Worm (Caenorhabditis elegans) whole organism, late embryonic: ENCODE results near the gene Y42G9A.1.

Source experiments
- C08G9.2 ChIP-seq: sonication (generic microtip); optimal IDR thresholded peaks from 2 replicates; lab custom pipeline; 2016; ENCODE audit warnings: mild to moderate bottlenecking, missing genetic modification characterization, moderate library complexity, missing compliant biosample characterization
- F13H6.1 ChIP-seq: sonication (generic microtip); optimal IDR thresholded peaks from 2 replicates; lab custom pipeline; 2016; ENCODE audit warnings: missing genetic modification characterization, missing compliant biosample characterization
- K02D7.2 ChIP-seq: sonication (generic microtip); optimal IDR thresholded peaks from 2 replicates; lab custom pipeline; 2017; ENCODE audit warnings: mild to moderate bottlenecking, missing genetic modification characterization, missing compliant biosample characterization
- Y22D7AL.16 ChIP-seq: sonication (generic microtip); optimal IDR thresholded peaks from 2 replicates; lab custom pipeline; 2016; ENCODE audit warnings: missing genetic modification characterization, missing compliant biosample characterization
- ahr-1 ChIP-seq: sonication (generic microtip); optimal IDR thresholded peaks from 2 replicates; lab custom pipeline; 2016; ENCODE audit warnings: missing genetic modification characterization, missing compliant biosample characterization
- ceh-14 ChIP-seq: sonication (generic microtip); optimal IDR thresholded peaks from 2 replicates; lab custom pipeline; 2016; ENCODE audit warnings: missing genotype, missing genetic modification characterization, missing compliant biosample characterization
- ceh-18 ChIP-seq: sonication (generic microtip); optimal IDR thresholded peaks from 2 replicates; lab custom pipeline; 2016; ENCODE audit warnings: missing genetic modification characterization, missing compliant biosample characterization
- ceh-19 ChIP-seq: fragments of 200-800 bp; sonication (Bioruptor generic); optimal IDR thresholded peaks from 2 replicates; lab custom pipeline; 2018; ENCODE audit warnings: mild to moderate bottlenecking, missing genetic modification characterization, missing compliant biosample characterization
- ceh-2 ChIP-seq: sonication (generic microtip); optimal IDR thresholded peaks from 2 replicates; lab custom pipeline; 2016; ENCODE audit warnings: missing genotype, missing genetic modification characterization, missing compliant biosample characterization
- ceh-24 ChIP-seq: sonication (generic microtip); optimal IDR thresholded peaks from 2 replicates; lab custom pipeline; 2016; ENCODE audit warnings: mild to moderate bottlenecking, missing genetic modification characterization, missing compliant biosample characterization
- ceh-30 ChIP-seq: fragments of 150-350 bp; optimal IDR thresholded peaks from 2 replicates; lab custom pipeline; 2014; ENCODE audit warnings: missing biosample characterization, missing genetic modification characterization
- ceh-45 ChIP-seq: fragments of 200-800 bp; sonication (Bioruptor generic); IDR thresholded peaks from 2 replicates; pipeline ENCODE4 v1.3.6; 2022; ENCODE audit warnings: missing genetic modification reagents, missing genetic modification characterization, missing compliant biosample characterization
- ceh-48 ChIP-seq: sonication (generic microtip); optimal IDR thresholded peaks from 2 replicates; lab custom pipeline; 2016; ENCODE audit warnings: missing genetic modification characterization, inconsistent platforms, missing compliant biosample characterization
- ceh-6 ChIP-seq: fragments of 200-800 bp; sonication (Bioruptor generic); optimal IDR thresholded peaks from 2 replicates; lab custom pipeline; 2018; ENCODE audit warnings: mild to moderate bottlenecking, missing genetic modification characterization, missing compliant biosample characterization
- che-1 ChIP-seq: sonication (generic microtip); optimal IDR thresholded peaks from 2 replicates; lab custom pipeline; 2016; ENCODE audit warnings: mild to moderate bottlenecking, missing genetic modification characterization, missing compliant biosample characterization
- dmd-4 ChIP-seq: sonication (generic microtip); optimal IDR thresholded peaks from 2 replicates; lab custom pipeline; 2016; ENCODE audit warnings: borderline replicate concordance, missing genetic modification characterization, missing compliant biosample characterization
- elt-2 ChIP-seq: sonication (generic microtip); optimal IDR thresholded peaks from 2 replicates; lab custom pipeline; 2016; ENCODE audit warnings: missing genetic modification reagents, missing genetic modification characterization, missing compliant biosample characterization
- ets-4 ChIP-seq: sonication (generic microtip); optimal IDR thresholded peaks from 2 replicates; lab custom pipeline; 2016; ENCODE audit warnings: missing genetic modification characterization, missing compliant biosample characterization
- fax-1 ChIP-seq: sonication (generic microtip); optimal IDR thresholded peaks from 2 replicates; lab custom pipeline; 2016; ENCODE audit warnings: missing genotype, missing genetic modification characterization, missing compliant biosample characterization
- fkh-10 ChIP-seq: fragments of 150-350 bp; optimal IDR thresholded peaks from 2 replicates; lab custom pipeline; 2014; ENCODE audit warnings: missing biosample characterization, missing genetic modification reagents, missing genetic modification characterization
- gmeb-2 ChIP-seq: sonication (generic microtip); optimal IDR thresholded peaks from 2 replicates; lab custom pipeline; 2016; ENCODE audit warnings: missing genetic modification characterization, inconsistent platforms, missing compliant biosample characterization
- hlh-30 ChIP-seq: sonication (generic microtip); optimal IDR thresholded peaks from 2 replicates; lab custom pipeline; 2017; ENCODE audit warnings: antibody characterized with exemption, missing genetic modification characterization, missing compliant biosample characterization; ENCODE audit not compliant: insufficient read depth
- lim-6 ChIP-seq: sonication (generic microtip); optimal IDR thresholded peaks from 2 replicates; lab custom pipeline; 2016; ENCODE audit warnings: missing genetic modification characterization, missing compliant biosample characterization
- madf-2 ChIP-seq: sonication (generic microtip); optimal IDR thresholded peaks from 2 replicates; lab custom pipeline; 2017; ENCODE audit warnings: missing genetic modification characterization, missing compliant biosample characterization
- nfya-1 ChIP-seq: sonication (generic microtip); optimal IDR thresholded peaks from 2 replicates; lab custom pipeline; 2017; ENCODE audit warnings: missing genetic modification characterization, mild to moderate bottlenecking, missing compliant biosample characterization, antibody characterized with exemption, moderate library complexity
- pat-9 ChIP-seq: fragments of 200-800 bp; sonication (Bioruptor generic); optimal IDR thresholded peaks from 2 replicates; lab custom pipeline; 2018; ENCODE audit warnings: mild to moderate bottlenecking, missing genetic modification characterization, moderate library complexity, missing compliant biosample characterization
- pha-2 ChIP-seq: sonication (generic microtip); optimal IDR thresholded peaks from 2 replicates; lab custom pipeline; 2017; ENCODE audit warnings: mild to moderate bottlenecking, missing genetic modification characterization, missing compliant biosample characterization
- pqm-1 ChIP-seq: sonication (generic microtip); optimal IDR thresholded peaks from 2 replicates; lab custom pipeline; 2016; ENCODE audit warnings: missing genetic modification characterization, missing compliant biosample characterization
- pros-1 ChIP-seq: fragments of 150-350 bp; optimal IDR thresholded peaks from 2 replicates; lab custom pipeline; 2014; ENCODE audit warnings: missing biosample characterization, missing genetic modification reagents, missing genetic modification characterization
- sox-2 ChIP-seq: fragments of 200-800 bp; sonication (Bioruptor generic); IDR thresholded peaks from 2 replicates; pipeline ENCODE4 v1.3.6; 2022; ENCODE audit warnings: missing genetic modification reagents, missing genetic modification characterization, missing compliant biosample characterization
- syd-9 ChIP-seq: sonication (generic microtip); optimal IDR thresholded peaks from 2 replicates; lab custom pipeline; 2016; ENCODE audit warnings: mild to moderate bottlenecking, missing genetic modification characterization, moderate library complexity, missing compliant biosample characterization
- tbx-2 ChIP-seq: sonication (generic microtip); optimal IDR thresholded peaks from 2 replicates; lab custom pipeline; 2016; ENCODE audit warnings: missing genetic modification characterization, missing compliant biosample characterization
- unc-86 ChIP-seq: sonication (generic microtip); optimal IDR thresholded peaks from 2 replicates; lab custom pipeline; 2016; ENCODE audit warnings: missing genetic modification characterization, missing compliant biosample characterization
- zip-5 ChIP-seq: sonication (generic microtip); optimal IDR thresholded peaks from 2 replicates; lab custom pipeline; 2016; ENCODE audit warnings: missing genetic modification characterization, missing compliant biosample characterization
- ztf-16 ChIP-seq: sonication (generic microtip); optimal IDR thresholded peaks from 2 replicates; lab custom pipeline; 2017; ENCODE audit warnings: missing genetic modification characterization, missing compliant biosample characterization

Gene Y42G9A.1

DNA sequence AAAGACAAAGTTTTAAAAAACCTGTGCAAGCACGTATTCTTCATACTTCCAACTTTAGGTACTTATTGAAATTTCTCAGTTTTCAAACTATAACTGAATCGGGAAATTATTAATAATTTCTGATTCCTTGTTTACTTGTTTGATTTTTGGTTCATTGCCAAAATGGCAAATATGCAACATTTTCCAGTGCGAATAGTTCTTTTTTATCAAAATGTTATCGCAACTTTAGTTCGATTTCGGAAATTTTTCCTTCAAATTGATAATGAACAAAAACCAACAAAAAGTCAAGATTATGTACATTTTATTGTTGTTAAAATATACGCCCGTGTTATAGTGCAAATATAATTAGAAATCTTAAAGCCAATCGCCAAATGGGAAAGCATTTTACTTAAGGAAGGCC is 27.9 kb downstream of the Y42G9A.1 start:
- TF ChIP-seq F13H6.1 (tag; lab: Kevin White, UChicago), result no peak
- no peak for TF ChIP-seq ceh-19 (GFP tag; lab: Kevin White, UChicago)
- no peak for TF ChIP-seq hlh-30 (tag; lab: Kevin White, UChicago)
- TF ChIP-seq ahr-1, result no peak
- no peak for TF ChIP-seq ceh-2 (tag; lab: Kevin White, UChicago)
- no peak for TF ChIP-seq lim-6 (tag; lab: Kevin White, UChicago)
- TF ChIP-seq ceh-24 (tag; lab: Kevin White, UChicago), result no peak
- no peak for TF ChIP-seq Y22D7AL.16
- no peak for TF ChIP-seq ceh-48 (tag; lab: Kevin White, UChicago)
- no peak for TF ChIP-seq pat-9 (tag; lab: Kevin White, UChicago)

DNA sequence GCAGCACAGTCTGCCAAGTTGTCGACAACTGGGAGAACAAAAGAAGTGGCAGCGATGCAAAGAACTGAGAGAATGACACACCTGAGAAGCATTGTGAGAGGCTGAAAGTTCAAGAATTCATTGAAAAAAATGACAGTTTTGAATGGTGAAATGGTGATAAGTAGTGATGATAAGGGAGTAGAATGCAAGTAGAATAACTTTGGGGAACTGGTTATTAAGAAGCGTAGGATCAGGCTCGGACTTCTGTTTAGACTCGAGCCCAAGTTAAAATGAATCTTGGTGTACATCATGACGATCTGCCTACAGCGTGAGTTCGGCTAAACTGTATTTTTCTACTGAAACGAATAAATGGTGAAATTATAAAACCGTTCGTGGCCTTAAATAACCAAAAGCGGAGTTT is 28.8 kb downstream of the Y42G9A.1 start, which contains the start of gene F42A10.7:
F42A10.7 (minus strand) TSS at position 101 of the 400 bp plus-strand sequence.
- TF ChIP-seq dmd-4 (tag; lab: Kevin White, UChicago) (no peak), fax-1 (tag; lab: Kevin White, UChicago) (no peak), F13H6.1 (tag; lab: Kevin White, UChicago) (no peak), fkh-10 (no peak), pqm-1 (tag; lab: Kevin White, UChicago) (no peak), pha-2 (no peak), ahr-1 (no peak), che-1 (tag; lab: Kevin White, UChicago) (no peak), ceh-48 (tag; lab: Kevin White, UChicago) (no peak), ceh-6 (GFP tag; lab: Kevin White, UChicago) (no peak), ceh-18 (no peak), ceh-30 (tag; lab: Kevin White, UChicago) (no peak), nfya-1 (tag; lab: Kevin White, UChicago) (no peak), ets-4 (tag; lab: Kevin White, UChicago) (no peak), ztf-16 (tag; lab: Kevin White, UChicago) (no peak)

DNA sequence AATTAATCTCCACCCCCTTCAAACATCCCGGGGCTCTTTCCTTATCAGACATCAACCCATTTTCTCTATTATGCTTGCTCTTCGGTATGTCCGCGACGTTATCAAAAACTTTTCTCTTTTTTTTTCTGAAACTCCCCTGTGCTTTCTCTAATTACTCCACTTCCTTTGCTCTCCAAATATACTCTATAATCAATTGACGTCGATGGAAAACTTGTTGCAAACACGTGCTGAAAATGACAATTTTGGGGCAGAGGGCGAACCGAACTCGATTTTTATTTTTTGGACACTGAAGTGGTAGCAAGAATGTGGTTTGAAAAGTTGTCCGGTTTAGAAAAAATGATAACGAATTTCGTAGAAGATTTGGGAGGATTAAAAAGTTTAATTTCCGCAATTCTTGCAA is 29.3 kb downstream of the Y42G9A.1 start:
- no peak for TF ChIP-seq pros-1 (tag; lab: Kevin White, UChicago)
- TF ChIP-seq sox-2 (GFP tag; lab: Robert Waterston, UW), result no peak
- TF ChIP-seq che-1 (tag; lab: Kevin White, UChicago), result no peak
- TF ChIP-seq ceh-45 (GFP tag; lab: Robert Waterston, UW), result no peak
- TF ChIP-seq C08G9.2 (tag; lab: Kevin White, UChicago), result no peak
- TF ChIP-seq, all 69 proteins: peak for 0

DNA sequence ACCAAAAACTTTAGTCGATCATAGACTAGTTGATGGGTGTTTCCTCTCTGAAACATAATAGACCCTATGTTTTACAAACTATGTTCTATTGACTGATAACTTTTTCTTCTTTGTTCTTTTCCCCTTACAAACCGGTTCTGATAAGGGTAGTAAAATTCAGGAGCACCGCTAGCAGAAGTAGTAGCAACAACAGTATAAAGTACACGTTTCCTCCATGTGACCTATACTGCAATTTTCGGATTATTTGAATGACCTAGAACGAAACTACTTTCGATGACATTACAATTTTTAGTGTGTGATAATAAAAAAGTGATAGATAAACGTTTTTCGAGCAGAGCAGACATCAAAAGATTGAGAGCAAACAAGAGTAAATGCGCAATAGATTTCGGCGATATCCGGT is 30.5 kb downstream of the Y42G9A.1 start:
- no peak for TF ChIP-seq zip-5 (tag; lab: Kevin White, UChicago)
- peak; percentile 20 for TF ChIP-seq elt-2
- TF ChIP-seq, all 69 proteins: peak for 1

DNA sequence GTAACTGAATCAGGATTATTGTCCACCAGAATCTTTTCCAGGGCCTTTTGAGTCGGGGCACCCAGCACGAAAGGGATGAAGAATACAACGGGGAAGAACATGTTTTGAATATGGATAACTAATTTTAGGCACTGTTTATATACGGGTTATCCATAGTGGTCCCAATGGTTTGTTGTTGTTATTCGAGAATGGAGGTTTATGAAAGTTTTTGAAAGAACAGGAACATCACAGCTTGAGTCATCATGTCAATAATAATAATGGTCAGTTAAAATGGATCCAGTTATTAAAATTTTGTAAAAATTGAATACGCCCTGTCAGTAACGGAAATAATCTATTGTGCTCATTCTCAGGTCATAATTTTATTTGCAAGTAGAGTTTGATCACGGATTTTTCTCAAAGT is 33.4 kb downstream of the Y42G9A.1 start, which contains the start of gene nas-28:
nas-28 (minus strand) TSS at position 101 of the 400 bp plus-strand sequence.
- no peak for TF ChIP-seq unc-86 (tag; lab: Kevin White, UChicago)
- TF ChIP-seq ceh-14 (tag; lab: Kevin White, UChicago), result no peak
- no peak for TF ChIP-seq madf-2 (tag; lab: Kevin White, UChicago)
- no peak for TF ChIP-seq gmeb-2 (tag; lab: Kevin White, UChicago)
- no peak for TF ChIP-seq ets-4 (tag; lab: Kevin White, UChicago)
- TF ChIP-seq tbx-2 (tag; lab: Kevin White, UChicago), result no peak
- TF ChIP-seq syd-9 (tag; lab: Kevin White, UChicago), result no peak
- no peak for TF ChIP-seq K02D7.2 (tag; lab: Kevin White, UChicago)
- no peak for TF ChIP-seq pha-2
- TF ChIP-seq ceh-2 (tag; lab: Kevin White, UChicago), result no peak
